Fruit fly (Drosophila melanogaster) whole organism: Measurements from ENCODE around the gene CG15734.

Experiments used
- CG8478 ChIP-seq: fragments of >200 bp; optimal IDR thresholded peaks from 2 replicates; lab custom pipeline; 2018; ENCODE audit warnings: inconsistent platforms
- pan ChIP-seq: fragments of >200 bp; optimal IDR thresholded peaks from 2 replicates; lab custom pipeline; 2017
- psq ChIP-seq: fragments of >200 bp; optimal IDR thresholded peaks from 2 replicates; lab custom pipeline; 2017
- usp ChIP-seq: fragments of >200 bp; optimal IDR thresholded peaks from 2 replicates; lab custom pipeline; 2017; ENCODE audit warnings: missing biosample characterization, missing genetic modification characterization, mixed read lengths

DNA sequence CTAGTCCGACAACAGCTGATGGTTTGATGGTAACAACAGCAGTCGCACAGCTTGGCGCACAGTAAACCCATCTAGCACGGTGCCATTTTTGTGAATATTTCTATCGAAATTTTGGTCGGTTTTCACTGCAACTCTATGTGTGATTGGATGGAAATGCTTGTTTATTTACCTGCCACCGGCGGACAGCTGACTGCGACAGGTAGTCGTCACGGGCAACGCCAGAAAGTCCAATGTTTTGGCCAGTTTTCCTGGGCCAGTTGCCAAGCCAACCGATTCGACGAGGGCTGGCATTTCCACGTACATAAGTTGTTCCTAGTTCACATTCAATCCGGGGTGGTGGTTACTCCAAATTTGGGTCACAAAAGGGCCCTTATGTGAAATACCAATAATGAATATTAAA lies 16.9 kb upstream of the CG15734 start, which contains the start of gene CG11356:
- TF ChIP-seq psq = no peak
- TF ChIP-seq pan (lab: Kevin White, UChicago) = no peak
- no peak for TF ChIP-seq CG8478 (lab: Kevin White, UChicago)
- TF ChIP-seq usp = no peak
